Worm (Caenorhabditis elegans): ENCODE data around the gene cyp-14A2.

cyp-14A2 gene

DNA sequence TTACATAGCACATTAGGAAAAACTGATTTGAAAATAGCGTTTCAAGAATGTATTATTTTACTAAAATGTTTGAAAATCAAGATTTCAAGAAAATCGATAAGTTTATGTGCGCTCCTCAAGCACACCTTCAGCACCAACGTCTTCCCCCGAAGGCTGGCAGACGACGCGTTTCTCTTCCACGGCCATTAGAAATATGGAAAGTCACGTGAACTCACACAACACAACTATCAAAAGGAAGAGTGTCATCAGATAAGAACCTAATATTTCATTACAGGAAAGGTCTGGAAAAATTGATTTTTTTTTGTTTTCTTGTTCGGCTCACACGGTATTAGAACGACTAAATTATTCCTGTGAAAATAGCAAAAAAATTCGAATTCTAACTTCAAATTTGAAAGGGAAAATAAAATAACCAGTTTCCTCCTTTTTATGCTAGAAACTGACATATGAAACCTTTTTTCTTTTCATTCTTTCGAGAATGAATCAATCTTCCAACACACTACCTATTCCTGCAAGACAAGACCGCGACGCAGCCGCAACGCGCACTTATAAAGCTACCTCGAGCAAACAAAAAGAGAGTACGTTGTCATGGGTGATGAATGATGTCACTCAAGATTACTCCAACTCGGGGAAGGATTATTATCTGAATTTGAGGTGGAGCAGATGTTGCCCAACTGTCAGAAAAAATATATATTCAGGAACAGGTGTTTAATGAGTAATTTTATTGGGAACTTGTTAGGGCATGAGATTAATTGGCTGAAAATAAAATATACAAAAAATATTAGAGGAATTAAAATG, 44.2 kb downstream of the cyp-14A2 start:
- TF ChIP-seq dao-5 (tag; optimal IDR thresholded peaks at IDR 0.05): no peak
- TF ChIP-seq W03F9.2 (tag; optimal IDR thresholded peaks at IDR 0.05): no peak
- TF ChIP-seq him-1 (tag; optimal IDR thresholded peaks at IDR 0.05): no peak

DNA sequence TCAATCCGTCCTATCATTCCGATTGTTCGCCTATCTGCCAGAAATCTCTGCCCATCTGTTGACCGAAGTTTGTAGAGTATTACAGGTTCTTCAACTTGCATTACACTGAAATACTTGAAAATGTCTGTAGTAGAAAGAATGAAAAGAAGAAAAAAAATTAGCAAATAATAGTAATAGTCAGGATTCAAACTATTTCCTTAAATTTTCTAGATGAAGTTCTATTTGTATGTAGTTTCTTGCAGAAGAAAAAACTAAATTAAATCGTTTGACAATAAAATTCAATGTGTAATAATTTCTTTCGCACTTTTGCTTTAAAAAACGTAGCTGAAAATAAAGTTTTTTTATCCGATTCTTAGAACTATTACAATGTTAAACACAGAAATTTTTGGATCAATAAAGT, 44.9 kb downstream of the cyp-14A2 start, which contains the start of gene skr-19:
skr-19 (minus strand) TSS at position 101 of the 400 bp plus-strand sequence.
- no peak for TF ChIP-seq W03F9.2 (tag; optimal IDR thresholded peaks at IDR 0.05)
- no peak for TF ChIP-seq dao-5 (tag; optimal IDR thresholded peaks at IDR 0.05)
- no peak for TF ChIP-seq him-1 (tag; optimal IDR thresholded peaks at IDR 0.05)

DNA sequence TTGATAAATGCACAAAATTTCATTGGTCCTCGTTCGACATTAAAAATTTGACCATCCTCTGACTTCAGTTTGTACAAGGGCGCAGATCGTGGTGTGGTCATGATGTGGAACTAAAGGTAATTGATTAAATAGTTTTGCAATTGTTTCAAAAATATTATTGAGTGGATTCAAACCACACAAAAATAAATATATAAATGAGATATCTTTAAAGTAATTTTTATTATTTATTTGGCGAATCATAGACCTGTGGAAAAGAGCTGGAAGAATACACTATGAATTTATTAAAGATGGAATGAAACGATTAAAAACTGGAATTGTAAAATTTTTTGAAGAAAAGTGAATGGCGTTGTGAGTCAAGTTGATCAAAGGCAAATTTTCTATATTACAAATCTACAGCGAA, 46.0 kb downstream of the cyp-14A2 start, which contains the start of gene skr-20:
skr-20 (minus strand) TSS at position 101 of the 400 bp plus-strand sequence.
- no peak for TF ChIP-seq W03F9.2 (tag; optimal IDR thresholded peaks at IDR 0.05)
- TF ChIP-seq him-1 (tag; optimal IDR thresholded peaks at IDR 0.05): no peak
- TF ChIP-seq dao-5 (tag; optimal IDR thresholded peaks at IDR 0.05): no peak

DNA sequence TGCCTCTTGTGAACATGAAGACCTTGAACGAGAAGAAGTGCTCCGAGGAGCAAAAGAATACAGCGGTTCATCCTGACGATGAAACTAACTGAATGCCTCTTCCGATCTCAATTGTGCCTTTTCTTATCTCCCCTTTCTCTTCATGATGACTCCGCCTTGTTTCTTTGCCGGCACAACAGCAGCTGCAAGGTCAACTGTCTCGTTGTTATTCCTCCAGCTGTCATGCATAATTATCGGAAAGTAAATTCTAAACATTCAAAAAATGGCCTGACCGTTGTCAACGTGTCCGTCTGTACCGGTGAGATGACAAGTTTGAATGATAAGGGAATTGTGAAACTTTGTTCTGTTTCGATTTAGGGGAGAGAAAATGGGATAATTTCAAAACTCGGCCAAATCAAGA, 48.1 kb downstream of the cyp-14A2 start, which contains the start of gene asp-4:
asp-4 (minus strand) TSS at position 106 of the 400 bp plus-strand sequence.
- no peak for TF ChIP-seq him-1 (tag; optimal IDR thresholded peaks at IDR 0.05)
- TF ChIP-seq W03F9.2 (tag; optimal IDR thresholded peaks at IDR 0.05): no peak
- TF ChIP-seq dao-5 (tag; optimal IDR thresholded peaks at IDR 0.05): no peak

DNA sequence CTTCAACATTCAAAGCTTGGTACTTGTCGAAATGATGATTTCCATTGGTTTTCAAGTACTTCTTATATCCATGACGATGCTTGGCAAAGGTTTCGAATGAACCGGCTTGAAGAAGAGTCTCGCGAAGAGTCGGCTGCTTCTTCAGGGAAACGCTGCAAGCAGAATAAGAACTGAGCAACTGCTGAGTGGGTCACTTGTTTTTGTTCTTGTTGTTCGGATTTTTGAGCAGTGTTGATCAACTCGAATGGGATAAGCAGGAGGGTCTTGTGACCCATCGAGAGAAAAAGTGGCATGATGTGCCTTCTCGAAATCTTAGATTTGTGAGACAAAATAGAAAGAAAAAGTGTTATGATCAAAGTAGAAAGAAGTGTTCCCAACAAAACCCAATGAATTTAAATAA, 48.9 kb downstream of the cyp-14A2 start:
- TF ChIP-seq dao-5 (tag; optimal IDR thresholded peaks at IDR 0.05) (no peak), him-1 (tag; optimal IDR thresholded peaks at IDR 0.05) (no peak), W03F9.2 (tag; optimal IDR thresholded peaks at IDR 0.05) (no peak)

DNA sequence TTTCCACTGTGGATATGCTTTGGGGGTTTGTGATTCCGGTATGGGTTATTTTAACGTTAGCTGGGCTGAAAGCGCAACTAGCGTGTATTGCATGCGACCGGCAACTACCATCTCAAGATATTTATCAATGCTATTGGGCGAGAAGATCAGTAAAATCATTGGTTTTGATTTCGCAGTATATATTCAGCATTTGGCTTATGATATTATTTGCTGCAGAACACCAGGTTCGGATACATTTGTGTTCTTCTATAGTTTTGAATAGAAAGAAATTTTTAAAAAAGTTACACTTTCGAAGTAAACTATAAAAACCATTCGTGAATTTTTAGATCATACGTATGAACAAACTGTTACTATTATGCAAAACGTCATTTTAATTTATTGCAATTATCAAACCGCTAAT, 51.5 kb downstream of the cyp-14A2 start:
- no peak for TF ChIP-seq him-1 (tag; optimal IDR thresholded peaks at IDR 0.05)
- no peak for TF ChIP-seq dao-5 (tag; optimal IDR thresholded peaks at IDR 0.05)
- no peak for TF ChIP-seq W03F9.2 (tag; optimal IDR thresholded peaks at IDR 0.05)
